Worm (Caenorhabditis elegans): Measurements from ENCODE around the gene mlt-11.

Gene mlt-11

ce11 chrV:20698266-20698665 lies 31.3 kb downstream of the mlt-11 start, which contains the start of gene F53F8.7:
TSS of gene F53F8.7 (minus strand) at chrV:20698366.
- TF ChIP-seq fkh-3 (tag; optimal IDR thresholded peaks at IDR 0.05) (no peak), somi-1 (GFP tag; optimal IDR thresholded peaks at IDR 0.05) (no peak), F37B4.10 (GFP tag; IDR thresholded peaks at IDR 0.05) (no peak), ceh-100 (GFP tag; IDR thresholded peaks at IDR 0.05) (no peak), rec-8 (tag; optimal IDR thresholded peaks at IDR 0.05) (no peak), bed-1 (GFP tag; IDR thresholded peaks at IDR 0.05) (no peak), snpc-4 (GFP tag; optimal IDR thresholded peaks at IDR 0.05) (no peak), snpc-4 (tag; optimal IDR thresholded peaks at IDR 0.05) (no peak), K11D2.4 (GFP tag; IDR thresholded peaks at IDR 0.05) (no peak), hrde-1 (tag; optimal IDR thresholded peaks at IDR 0.05; ENCODE audit: borderline replicate concordance) (no peak), tlf-1 (GFP tag; optimal IDR thresholded peaks at IDR 0.05) (no peak)

- peak; percentile 55 for TF ChIP-seq tbp1 (GFP tag; optimal IDR thresholded peaks at IDR 0.05)
- peak; percentile 91 for TF ChIP-seq snpc-4 (GFP tag; optimal IDR thresholded peaks at IDR 0.05)
- peak; percentile 63 to 96 (median 92) for TF ChIP-seq snpc-4 (tag; optimal IDR thresholded peaks at IDR 0.05)
- 0 out of 2 replicates have a peak, but pooled peaks have one; percentile 10 for TF ChIP-seq ekl-4 (GFP tag; IDR thresholded peaks at IDR 0.05)
- peak; percentile 91 for TF ChIP-seq snpc-1.1 (tag; optimal IDR thresholded peaks at IDR 0.05; ENCODE audit: insufficient read depth)
- TF ChIP-seq pbrm-1 (GFP tag; IDR thresholded peaks at IDR 0.05): peak; percentile 41
- TF ChIP-seq attf-6 (GFP tag; IDR thresholded peaks at IDR 0.05): 0 out of 2 replicates have a peak, but pooled peaks have one; percentile 38
- peak; percentile 27 for TF ChIP-seq lsl-1 (GFP tag; optimal IDR thresholded peaks at IDR 0.05)
- TF ChIP-seq snpc-3.4 (tag; optimal IDR thresholded peaks at IDR 0.05): peak; percentile 64
- peak; percentile 71 for TF ChIP-seq D2030.7 (GFP tag; IDR thresholded peaks at IDR 0.05)
- TF ChIP-seq him-1 (tag; optimal IDR thresholded peaks at IDR 0.05): peak; percentile 68
- TF ChIP-seq snpc-1.3 (tag; optimal IDR thresholded peaks at IDR 0.05; ENCODE audit: insufficient read depth): peak; percentile 24
- TF ChIP-seq hmg-1.2 (GFP tag; IDR thresholded peaks at IDR 0.05): peak; percentile 86
Measured at ce11 chrV:20698837-20699236, 31.8 kb downstream of the mlt-11 start.

- no peak for TF ChIP-seq cebp-1 (GFP tag; IDR thresholded peaks at IDR 0.05)
- TF ChIP-seq cebp-1 (tag; optimal IDR thresholded peaks at IDR 0.05): peak; percentile 11
- TF ChIP-seq lin-54 (GFP tag; optimal IDR thresholded peaks at IDR 0.05): peak; percentile 49
- TF ChIP-seq efl-1 (GFP tag; optimal IDR thresholded peaks at IDR 0.05): peak; percentile 20
- peak in 1 of 3 experiments; percentile 26 for TF ChIP-seq lin-35 (GFP tag; optimal IDR thresholded peaks at IDR 0.05)
- peak; percentile 97 for TF ChIP-seq attf-3 (GFP tag; conservative IDR thresholded peaks at IDR 0.05)
- peak; percentile 96 for TF ChIP-seq hmg-1.2 (GFP tag; IDR thresholded peaks at IDR 0.05)
- no peak for TF ChIP-seq tbx-9 (tag; optimal IDR thresholded peaks at IDR 0.05; ENCODE audit: borderline replicate concordance)
- TF ChIP-seq lin-40 (tag; optimal IDR thresholded peaks at IDR 0.05): peak; percentile 2
- TF ChIP-seq madf-6 (GFP tag; IDR thresholded peaks at IDR 0.05): peak; percentile 46; the same call in 1 of the 2 replicates
- no peak for TF ChIP-seq mcd-1 (GFP tag; IDR thresholded peaks at IDR 0.05)
- no peak for TF ChIP-seq egrh-3 (GFP tag; IDR thresholded peaks at IDR 0.05)
- peak; percentile 52; the same call in 1 of the 2 replicates for TF ChIP-seq D2030.7 (GFP tag; IDR thresholded peaks at IDR 0.05)
Measured at ce11 chrV:20703998-20704572, 37.1 kb downstream of the mlt-11 start, which contains the start of the genes F53F8.5 and F53F8.6. TSS of gene F53F8.5 (minus strand) at chrV:20704049. TSS of gene F53F8.6 (plus strand) at chrV:20704227.

Data from whole organism, young adult.